Worm (Caenorhabditis elegans) whole organism, L1 larva: Measurements from ENCODE around the gene klp-7.
A peak's percentile ranks its signal among the peaks of the same experiment; 100 is the strongest.

ENCODE experiments used
- C04F5.9 ChIP-seq: sonication (generic microtip); optimal IDR thresholded peaks from 2 replicates; lab custom pipeline; 2016; ENCODE audit warnings: missing genetic modification characterization, missing compliant biosample characterization
- F16B12.6 ChIP-seq: fragments of 150-350 bp; optimal IDR thresholded peaks from 2 replicates; lab custom pipeline; 2014; ENCODE audit warnings: missing biosample characterization, missing genetic modification characterization
- Y116A8C.19 ChIP-seq: sonication (generic microtip); optimal IDR thresholded peaks from 2 replicates; lab custom pipeline; 2016; ENCODE audit warnings: missing compliant biosample characterization, missing genetic modification characterization, borderline replicate concordance
- aha-1 ChIP-seq: fragments of 150-350 bp; optimal IDR thresholded peaks from 2 replicates; lab custom pipeline; 2014; ENCODE audit warnings: missing biosample characterization, missing genetic modification characterization
- blmp-1 ChIP-seq: fragments of 150-350 bp; optimal IDR thresholded peaks from 2 replicates; lab custom pipeline; 2014; ENCODE audit warnings: missing biosample characterization, missing genetic modification characterization
- ceh-8 ChIP-seq: fragments of 200-800 bp; sonication (Bioruptor generic); optimal IDR thresholded peaks from 2 replicates; lab custom pipeline; 2018; ENCODE audit warnings: mild to moderate bottlenecking, missing genetic modification characterization, moderate library complexity, missing compliant biosample characterization
- ceh-82 ChIP-seq, 3 experiments: fragments of 150-350 bp in 1 of 3; sonication (generic microtip) in 2 of 3; optimal IDR thresholded peaks; 2 replicates each; lab custom pipeline; 2014 to 2017; ENCODE audit warnings: missing biosample characterization in 3 of 3, missing genetic modification characterization in 3 of 3
- ceh-88 ChIP-seq: fragments of 200-800 bp; sonication (Bioruptor generic); IDR thresholded peaks from 2 replicates; pipeline ENCODE4 v1.3.6; 2022; ENCODE audit warnings: missing genetic modification characterization, missing compliant biosample characterization
- ceh-90 ChIP-seq: sonication (generic microtip); optimal IDR thresholded peaks from 2 replicates; lab custom pipeline; 2016; ENCODE audit warnings: missing genetic modification characterization, missing compliant biosample characterization
- ces-1 ChIP-seq: fragments of 150-350 bp; optimal IDR thresholded peaks from 2 replicates; lab custom pipeline; 2014; ENCODE audit warnings: missing biosample characterization, missing genetic modification reagents, missing genetic modification characterization
- dpl-1 ChIP-seq, 3 experiments: fragments of 150-350 bp in 2 of 3; sonication (generic microtip) in 1 of 3; optimal IDR thresholded peaks; 2 replicates each; lab custom pipeline; 2014 to 2017; ENCODE audit warnings: missing biosample characterization in 3 of 3, missing genetic modification characterization in 3 of 3, missing genetic modification reagents in 3 of 3
- efl-1 ChIP-seq, 4 experiments: fragments of 150-350 bp; optimal IDR thresholded peaks in 3 of 4; peaks in 1 of 4; 1 replicate in 1 of 4; 2 replicates in 3 of 4; lab custom pipeline; 2014; ENCODE audit warnings: missing biosample characterization in 2 of 4, missing genetic modification characterization in 2 of 4, missing genetic modification reagents in 2 of 4
- egl-13 ChIP-seq: sonication (generic microtip); optimal IDR thresholded peaks from 2 replicates; lab custom pipeline; 2016; ENCODE audit warnings: missing genotype, missing genetic modification reagents, missing genetic modification characterization, missing compliant biosample characterization
- egl-27 ChIP-seq, 2 experiments: fragments of 150-350 bp in 1 of 2; sonication (generic microtip); optimal IDR thresholded peaks; 3 replicates each; lab custom pipeline; 2017 to 2018; ENCODE audit warnings: missing biosample characterization in 2 of 2, missing genetic modification characterization in 2 of 2, missing genetic modification reagents in 2 of 2
- elt-3 ChIP-seq, 6 experiments: fragments of 150-350 bp in 1 of 6; sonication (generic microtip); optimal IDR thresholded peaks; 2 replicates each; lab custom pipeline; 2017 to 2018; ENCODE audit warnings: missing biosample characterization in 6 of 6, missing genetic modification characterization in 6 of 6, inconsistent platforms in 1 of 6
- fkh-8 ChIP-seq: sonication (generic microtip); optimal IDR thresholded peaks from 2 replicates; lab custom pipeline; 2016; ENCODE audit warnings: mild to moderate bottlenecking, missing genetic modification characterization, missing compliant biosample characterization
- grh-1 ChIP-seq: fragments of 200-800 bp; sonication (Bioruptor generic); IDR thresholded peaks from 2 replicates; pipeline ENCODE4 v1.3.6; 2022; ENCODE audit warnings: missing genetic modification reagents, missing genetic modification characterization, missing compliant biosample characterization
- hlh-17 ChIP-seq: fragments of 200-800 bp; sonication (Bioruptor generic); optimal IDR thresholded peaks from 2 replicates; lab custom pipeline; 2018; ENCODE audit warnings: missing genetic modification characterization, mild to moderate bottlenecking, missing compliant biosample characterization, moderate library complexity, borderline replicate concordance
- irx-1 ChIP-seq: sonication (generic microtip); optimal IDR thresholded peaks from 2 replicates; lab custom pipeline; 2016; ENCODE audit warnings: missing genetic modification characterization, missing compliant biosample characterization
- isw-1 ChIP-seq: fragments of 200-800 bp; sonication (Bioruptor generic); IDR thresholded peaks from 2 replicates; pipeline ENCODE4 v1.3.6; 2022; ENCODE audit warnings: missing genetic modification characterization, missing compliant biosample characterization
- lin-14 ChIP-seq: fragments of 200-800 bp; sonication (Bioruptor generic); optimal IDR thresholded peaks from 2 replicates; lab custom pipeline; 2018; ENCODE audit warnings: mild to moderate bottlenecking, missing genetic modification characterization, moderate library complexity, missing compliant biosample characterization
- lin-35 ChIP-seq, 2 experiments: fragments of 150-350 bp; optimal IDR thresholded peaks; 2 replicates each; lab custom pipeline; 2014; ENCODE audit warnings: missing biosample characterization in 2 of 2, missing genetic modification characterization in 2 of 2, missing genetic modification reagents in 2 of 2
- lsy-2 ChIP-seq, 2 experiments: fragments of 150-350 bp; optimal IDR thresholded peaks; 2 replicates each; lab custom pipeline; 2014; ENCODE audit warnings: missing biosample characterization in 2 of 2, missing genetic modification characterization in 2 of 2
- mab-9 ChIP-seq: fragments of 200-800 bp; sonication (Bioruptor generic); IDR thresholded peaks from 2 replicates; pipeline ENCODE4 v1.3.6; 2022; ENCODE audit warnings: missing genetic modification reagents, missing genetic modification characterization, missing compliant biosample characterization
- mdl-1 ChIP-seq, 2 experiments: fragments of 150-350 bp; optimal IDR thresholded peaks; 2 replicates each; lab custom pipeline; 2014 to 2017; ENCODE audit warnings: missing biosample characterization in 2 of 2, missing genetic modification characterization in 2 of 2, inconsistent platforms in 1 of 2
- nhr-11 ChIP-seq: fragments of 150-350 bp; optimal IDR thresholded peaks from 2 replicates; lab custom pipeline; 2014; ENCODE audit warnings: missing biosample characterization, missing genetic modification characterization
- nhr-12 ChIP-seq: sonication (generic microtip); optimal IDR thresholded peaks from 2 replicates; lab custom pipeline; 2017; ENCODE audit warnings: missing biosample characterization, missing genetic modification characterization
- nhr-19 ChIP-seq: fragments of 200-800 bp; sonication (Bioruptor generic); conservative IDR thresholded peaks from 2 replicates; pipeline ENCODE4 v1.3.6; 2022; ENCODE audit warnings: missing genetic modification characterization, missing compliant biosample characterization
- nhr-28 ChIP-seq: fragments of 150-350 bp; optimal IDR thresholded peaks from 2 replicates; lab custom pipeline; 2014; ENCODE audit warnings: missing biosample characterization, missing genetic modification characterization
- nhr-47 ChIP-seq: sonication (generic microtip); optimal IDR thresholded peaks from 2 replicates; lab custom pipeline; 2016; ENCODE audit warnings: mild to moderate bottlenecking, missing genetic modification characterization, moderate library complexity, missing compliant biosample characterization
- nhr-71 ChIP-seq: sonication (generic microtip); optimal IDR thresholded peaks from 2 replicates; lab custom pipeline; 2016; ENCODE audit warnings: mild to moderate bottlenecking, missing genetic modification characterization, moderate library complexity, missing compliant biosample characterization
- nhr-76 ChIP-seq: sonication (generic microtip); optimal IDR thresholded peaks from 2 replicates; lab custom pipeline; 2017; ENCODE audit warnings: missing biosample characterization, missing genetic modification characterization
- nhr-84 ChIP-seq: sonication (generic microtip); optimal IDR thresholded peaks from 2 replicates; lab custom pipeline; 2017; ENCODE audit warnings: missing biosample characterization, missing genetic modification characterization
- pag-3 ChIP-seq: sonication (generic microtip); optimal IDR thresholded peaks from 2 replicates; lab custom pipeline; 2017; ENCODE audit warnings: missing genetic modification characterization, mild to moderate bottlenecking, missing compliant biosample characterization, antibody characterized with exemption, borderline replicate concordance; ENCODE audit not compliant: insufficient read depth
- rnt-1 ChIP-seq: sonication (generic microtip); optimal IDR thresholded peaks from 2 replicates; lab custom pipeline; 2016; ENCODE audit warnings: mild to moderate bottlenecking, missing genetic modification characterization, moderate library complexity, missing compliant biosample characterization
- skn-1 ChIP-seq: fragments of 150-350 bp; optimal IDR thresholded peaks from 2 replicates; lab custom pipeline; 2014; ENCODE audit warnings: missing biosample characterization, missing genetic modification characterization
- snu-23 ChIP-seq: sonication (generic microtip); optimal IDR thresholded peaks from 2 replicates; lab custom pipeline; 2016; ENCODE audit warnings: missing genetic modification characterization, missing compliant biosample characterization
- sox-4 ChIP-seq: sonication (generic microtip); optimal IDR thresholded peaks from 2 replicates; lab custom pipeline; 2016; ENCODE audit warnings: missing genetic modification characterization, missing compliant biosample characterization
- unc-30 ChIP-seq: sonication (generic microtip); optimal IDR thresholded peaks from 2 replicates; lab custom pipeline; 2017; ENCODE audit warnings: missing biosample characterization, missing genetic modification characterization
- unc-98 ChIP-seq: fragments of 200-800 bp; sonication (Bioruptor generic); IDR thresholded peaks from 2 replicates; pipeline ENCODE4 v1.3.6; 2022; ENCODE audit warnings: missing genetic modification characterization, missing compliant biosample characterization
- xbp-1 ChIP-seq: sonication (generic microtip); optimal IDR thresholded peaks from 2 replicates; lab custom pipeline; 2016; ENCODE audit warnings: missing genetic modification characterization, missing compliant biosample characterization
- zip-4 ChIP-seq: fragments of 200-800 bp; sonication (Bioruptor generic); optimal IDR thresholded peaks from 2 replicates; lab custom pipeline; 2018; ENCODE audit warnings: mild to moderate bottlenecking, missing genetic modification characterization, moderate library complexity, missing compliant biosample characterization
- ztf-4 ChIP-seq: fragments of 150-350 bp; optimal IDR thresholded peaks from 2 replicates; lab custom pipeline; 2014; ENCODE audit warnings: missing biosample characterization, missing genetic modification characterization

klp-7 gene

ce11 chrIII:10802032-10802431, 3.7 kb upstream of the klp-7 start, which contains the start of gene K11D9.3:
Gene K11D9.3 (minus strand): TSS chrIII:10802212.
- peak; percentile 39 for TF ChIP-seq rnt-1
- TF ChIP-seq lsy-2 (tag; optimal IDR thresholded peaks at IDR 0.05; lab: Kevin White, UChicago), result peak in 1 of 2 experiments; percentile 10
- TF ChIP-seq nhr-71 (tag; lab: Kevin White, UChicago), result peak; percentile 37
- no peak for TF ChIP-seq unc-30 (tag; lab: Kevin White, UChicago)
- TF ChIP-seq isw-1 (GFP tag; lab: Robert Waterston, UW), result no peak
- TF ChIP-seq mdl-1 (tag; optimal IDR thresholded peaks at IDR 0.05; lab: Kevin White, UChicago), result no peak
- peak; percentile 59 for TF ChIP-seq pag-3 (tag; lab: Kevin White, UChicago)

- TF ChIP-seq nhr-47 (tag; lab: Kevin White, UChicago), result no peak
- TF ChIP-seq blmp-1, result no peak
- no peak for TF ChIP-seq skn-1 (tag; lab: Kevin White, UChicago)
- TF ChIP-seq Y116A8C.19, result no peak
- no peak for TF ChIP-seq unc-98 (GFP tag; lab: Robert Waterston, UW)
- TF ChIP-seq lin-35 (GFP tag; optimal IDR thresholded peaks at IDR 0.05; lab: Kevin White, UChicago), result no peak
- TF ChIP-seq nhr-19, result no peak
- TF ChIP-seq nhr-12 (tag; lab: Kevin White, UChicago), result no peak
- no peak for TF ChIP-seq ceh-90 (tag; lab: Kevin White, UChicago)
- no peak for TF ChIP-seq elt-3 (tag; optimal IDR thresholded peaks at IDR 0.05; lab: Kevin White, UChicago)
- no peak for TF ChIP-seq irx-1
- no peak for TF ChIP-seq hlh-17 (GFP tag; lab: Kevin White, UChicago)
- no peak for TF ChIP-seq mdl-1 (tag; optimal IDR thresholded peaks at IDR 0.05; lab: Kevin White, UChicago)
- no peak for TF ChIP-seq unc-30 (tag; lab: Kevin White, UChicago)
- TF ChIP-seq snu-23 (GFP tag; lab: Kevin White, UChicago), result no peak
- TF ChIP-seq mab-9 (GFP tag; lab: Robert Waterston, UW), result no peak
Measured at ce11 chrIII:10805172-10805571, 553 bp upstream of the klp-7 start.

ce11 chrIII:10806821-10807220, 1.1 kb downstream of the klp-7 start:
- TF ChIP-seq ceh-82 (tag; optimal IDR thresholded peaks at IDR 0.05; lab: Kevin White, UChicago), result peak in 1 of 3 experiments; percentile 16
- no peak for TF ChIP-seq skn-1 (tag; lab: Kevin White, UChicago)
- TF ChIP-seq ceh-90 (tag; lab: Kevin White, UChicago), result no peak
- 0 out of 2 replicates have a peak, but pooled peaks have one; percentile 5 for TF ChIP-seq grh-1 (GFP tag; lab: Robert Waterston, UW)
- TF ChIP-seq xbp-1 (tag; lab: Kevin White, UChicago), result no peak
- TF ChIP-seq fkh-8 (tag; lab: Kevin White, UChicago), result peak; percentile 48
- TF ChIP-seq nhr-11 (tag; lab: Kevin White, UChicago), result no peak
- no peak for TF ChIP-seq mab-9 (GFP tag; lab: Robert Waterston, UW)
- TF ChIP-seq aha-1 (tag; lab: Kevin White, UChicago), result no peak
- no peak for TF ChIP-seq ztf-4 (tag; lab: Kevin White, UChicago)
- no peak for TF ChIP-seq egl-27 (tag; optimal IDR thresholded peaks at IDR 0.05; lab: Kevin White, UChicago)
- peak; percentile 65 for TF ChIP-seq lin-14
- peak; percentile 26 for TF ChIP-seq zip-4 (GFP tag; lab: Kevin White, UChicago)
- TF ChIP-seq, all 84 proteins: peak for 5

- TF ChIP-seq nhr-28 (tag; lab: Kevin White, UChicago) (no peak), lin-35 (GFP tag; optimal IDR thresholded peaks at IDR 0.05; lab: Kevin White, UChicago) (no peak), ces-1 (GFP tag; lab: Kevin White, UChicago) (no peak), egl-13 (tag; lab: Kevin White, UChicago) (no peak), dpl-1 (GFP tag; optimal IDR thresholded peaks at IDR 0.05; lab: Kevin White, UChicago) (no peak), ceh-88 (no peak), efl-1 (optimal IDR thresholded peaks at IDR 0.05; lab: Kevin White, UChicago) (no peak), efl-1 (GFP tag; optimal IDR thresholded peaks at IDR 0.05 in 1 of 2; lab: Kevin White, UChicago) (no peak), skn-1 (tag; lab: Kevin White, UChicago) (no peak), ceh-8 (no peak), nhr-76 (tag; lab: Kevin White, UChicago) (no peak), F16B12.6 (tag; lab: Kevin White, UChicago) (no peak), sox-4 (tag; lab: Kevin White, UChicago) (no peak), unc-98 (GFP tag; lab: Robert Waterston, UW) (no peak), ceh-90 (tag; lab: Kevin White, UChicago) (no peak), C04F5.9 (tag; lab: Kevin White, UChicago) (no peak), pag-3 (tag; lab: Kevin White, UChicago) (no peak), nhr-19 (no peak), nhr-84 (tag; lab: Kevin White, UChicago) (no peak), nhr-47 (tag; lab: Kevin White, UChicago) (no peak), xbp-1 (tag; lab: Kevin White, UChicago) (no peak)
Measured at ce11 chrIII:10807236-10807635, 1.5 kb downstream of the klp-7 start.
